Worm (Caenorhabditis elegans) whole organism, L2 larva: ENCODE measurements around the gene EEED8.15.

Experiments
- Y55F3AM.14 ChIP-seq: fragments of 200-800 bp; sonication (Bioruptor generic); optimal IDR thresholded peaks from 2 replicates; lab custom pipeline; 2018; ENCODE audit warnings: mild to moderate bottlenecking, missing genetic modification characterization, missing compliant biosample characterization
- ZK546.5 ChIP-seq: sonication (generic microtip); optimal IDR thresholded peaks from 2 replicates; lab custom pipeline; 2017; ENCODE audit warnings: missing biosample characterization, missing genetic modification characterization
- blmp-1 ChIP-seq: sonication (generic microtip); optimal IDR thresholded peaks from 2 replicates; lab custom pipeline; 2017; ENCODE audit warnings: missing genetic modification characterization, mild to moderate bottlenecking, missing compliant biosample characterization, antibody characterized with exemption, moderate library complexity; ENCODE audit not compliant: insufficient read depth
- lin-13 ChIP-seq: fragments of 150-350 bp; optimal IDR thresholded peaks from 2 replicates; lab custom pipeline; 2014; ENCODE audit warnings: missing biosample characterization, missing genetic modification reagents, missing genetic modification characterization
- nhr-11 ChIP-seq: fragments of 150-350 bp; optimal IDR thresholded peaks from 2 replicates; lab custom pipeline; 2014; ENCODE audit warnings: missing biosample characterization, missing genetic modification characterization
- nhr-12 ChIP-seq: fragments of 150-350 bp; optimal IDR thresholded peaks from 2 replicates; lab custom pipeline; 2014; ENCODE audit warnings: missing biosample characterization, missing genetic modification characterization
- nhr-6 ChIP-seq: fragments of 150-350 bp; optimal IDR thresholded peaks from 2 replicates; lab custom pipeline; 2014; ENCODE audit warnings: missing biosample characterization, missing genetic modification characterization
- nhr-77 ChIP-seq: fragments of 150-350 bp; optimal IDR thresholded peaks from 2 replicates; lab custom pipeline; 2014; ENCODE audit warnings: missing biosample characterization, missing genetic modification characterization
- unc-62 ChIP-seq: fragments of 150-350 bp; optimal IDR thresholded peaks from 2 replicates; lab custom pipeline; 2014; ENCODE audit warnings: missing biosample characterization, missing genetic modification reagents, missing genetic modification characterization
- ztf-11 ChIP-seq: sonication (generic microtip); optimal IDR thresholded peaks from 2 replicates; lab custom pipeline; 2017; ENCODE audit warnings: missing biosample characterization, missing genetic modification characterization

DNA sequence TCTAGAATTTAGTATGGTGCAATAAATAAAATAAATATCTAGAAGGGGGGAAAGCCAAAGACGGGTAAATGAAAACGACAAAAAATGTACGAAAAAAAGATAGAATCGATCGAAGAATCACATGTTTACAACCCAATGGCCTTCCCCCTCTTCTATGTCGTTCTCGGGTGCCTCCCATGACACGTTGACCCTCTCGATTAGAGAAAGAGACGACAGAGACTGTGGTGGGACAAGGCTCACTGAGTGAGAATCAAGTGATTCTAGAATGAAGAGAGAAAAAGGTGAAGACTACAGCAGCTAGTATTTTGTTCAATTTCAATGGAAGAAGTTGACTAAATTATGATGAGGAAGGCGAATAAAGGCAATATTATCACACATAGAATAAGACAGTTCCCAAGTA is 7.0 kb downstream of the EEED8.15 start:
- TF ChIP-seq nhr-6 (tag; lab: Kevin White, UChicago) (no peak), ztf-11 (tag; lab: Kevin White, UChicago) (no peak), unc-62 (GFP tag; lab: Kevin White, UChicago) (no peak), nhr-11 (tag; lab: Kevin White, UChicago) (no peak), lin-13 (GFP tag; lab: Kevin White, UChicago) (no peak), nhr-12 (tag; lab: Kevin White, UChicago) (no peak), Y55F3AM.14 (GFP tag; lab: Kevin White, UChicago) (no peak), blmp-1 (tag; lab: Kevin White, UChicago) (no peak), ZK546.5 (tag; lab: Kevin White, UChicago) (no peak), nhr-77 (no peak)
